Fruit fly (Drosophila melanogaster) whole organism, embryonic: ENCODE measurements around the gene Sec22.

Experiments used
- B-H1 ChIP-seq: fragments of 200-800 bp; sonication (Bioruptor generic); IDR thresholded peaks from 3 replicates; pipeline ENCODE4 v1.3.6; 2022; ENCODE audit warnings: missing biosample characterization, missing genetic modification characterization
- CG10267 ChIP-seq: fragments of 200-800 bp; sonication (Bioruptor generic); optimal IDR thresholded peaks from 2 replicates; lab custom pipeline; 2018; ENCODE audit warnings: missing biosample characterization, mild to moderate bottlenecking, missing genetic modification characterization, moderate library complexity
- CG10565 ChIP-seq: fragments of 200-800 bp; sonication (Bioruptor generic); optimal IDR thresholded peaks from 3 replicates; lab custom pipeline; 2016; ENCODE audit warnings: missing biosample characterization, mild to moderate bottlenecking, missing genetic modification characterization
- CG11093 ChIP-seq: fragments of 200-800 bp; sonication (Bioruptor generic); IDR thresholded peaks from 3 replicates; pipeline ENCODE4 v1.3.6; 2022; ENCODE audit warnings: missing biosample characterization, missing genetic modification characterization
- CG13424 ChIP-seq: fragments of 200-800 bp; sonication (Bioruptor generic); optimal IDR thresholded peaks from 2 replicates; lab custom pipeline; 2019; ENCODE audit warnings: missing biosample characterization, mild to moderate bottlenecking, missing genetic modification characterization, moderate library complexity
- CG1603 ChIP-seq: fragments of 200-800 bp; sonication (Bioruptor generic); optimal IDR thresholded peaks from 2 replicates; lab custom pipeline; 2019; ENCODE audit warnings: missing biosample characterization, mild to moderate bottlenecking, missing genetic modification characterization, moderate library complexity
- CG17359 ChIP-seq: fragments of 200-800 bp; sonication (Bioruptor generic); optimal IDR thresholded peaks from 3 replicates; lab custom pipeline; 2018; ENCODE audit warnings: missing biosample characterization, mild to moderate bottlenecking, missing genetic modification characterization, moderate library complexity
- CG17829 ChIP-seq: fragments of 200-800 bp; optimal IDR thresholded peaks from 2 replicates; lab custom pipeline; 2019; ENCODE audit warnings: missing biosample characterization, mild to moderate bottlenecking, missing genetic modification characterization, moderate library complexity
- CG2199 ChIP-seq: fragments of 200-800 bp; sonication (Bioruptor generic); IDR thresholded peaks from 3 replicates; pipeline ENCODE4 v1.3.6; 2022; ENCODE audit warnings: missing biosample characterization, missing genetic modification characterization
- CG2678 ChIP-seq: fragments of 200-800 bp; sonication (Bioruptor generic); optimal IDR thresholded peaks from 3 replicates; lab custom pipeline; 2019; ENCODE audit warnings: missing biosample characterization, mild to moderate bottlenecking, missing genetic modification characterization, moderate library complexity
- CG2712 ChIP-seq: fragments of 200-800 bp; optimal IDR thresholded peaks from 3 replicates; lab custom pipeline; 2019; ENCODE audit warnings: missing biosample characterization, mild to moderate bottlenecking, missing genetic modification characterization, moderate library complexity
- CG2889 ChIP-seq: fragments of 200-800 bp; sonication (Bioruptor generic); IDR thresholded peaks from 3 replicates; pipeline ENCODE4 v1.3.6; 2022; ENCODE audit warnings: missing biosample characterization, missing genetic modification characterization
- CG31224 ChIP-seq: fragments of 200-800 bp; sonication (Bioruptor generic); IDR thresholded peaks from 2 replicates; pipeline ENCODE4 v1.3.6; 2022; ENCODE audit warnings: missing biosample characterization, missing genetic modification characterization
- CG33213 ChIP-seq: fragments of 200-800 bp; sonication (Bioruptor generic); optimal IDR thresholded peaks from 3 replicates; lab custom pipeline; 2016; ENCODE audit warnings: missing biosample characterization, missing genetic modification characterization
- CG3995 ChIP-seq: fragments of 200-800 bp; sonication (Bioruptor generic); optimal IDR thresholded peaks from 3 replicates; lab custom pipeline; 2016; ENCODE audit warnings: missing biosample characterization, missing genetic modification characterization
- CG42726 ChIP-seq: fragments of 200-800 bp; sonication (Bioruptor generic); IDR thresholded peaks from 2 replicates; pipeline ENCODE4 v1.3.6; 2022; ENCODE audit warnings: missing biosample characterization, missing genetic modification characterization; ENCODE audit not compliant: partially characterized antibody
- CG4328 ChIP-seq: fragments of 200-800 bp; sonication (Bioruptor generic); optimal IDR thresholded peaks from 3 replicates; lab custom pipeline; 2017; ENCODE audit warnings: missing biosample characterization, missing genetic modification reagents, missing genetic modification characterization
- CG6175 ChIP-seq: fragments of 200-800 bp; sonication (Bioruptor generic); IDR thresholded peaks from 3 replicates; pipeline ENCODE4 v1.3.6; 2022; ENCODE audit warnings: missing biosample characterization, missing genetic modification characterization
- CG7987 ChIP-seq: fragments of 200-800 bp; sonication (Bioruptor generic); optimal IDR thresholded peaks from 2 replicates; lab custom pipeline; 2018; ENCODE audit warnings: missing biosample characterization, mild to moderate bottlenecking, missing genetic modification characterization, moderate library complexity
- CG8388 ChIP-seq: fragments of 200-800 bp; sonication (Bioruptor generic); optimal IDR thresholded peaks from 2 replicates; lab custom pipeline; 2019; ENCODE audit warnings: missing biosample characterization, mild to moderate bottlenecking, missing genetic modification characterization, moderate library complexity
- CG8924 ChIP-seq: fragments of 200-800 bp; optimal IDR thresholded peaks from 3 replicates; lab custom pipeline; 2019; ENCODE audit warnings: missing biosample characterization, mild to moderate bottlenecking, missing genetic modification characterization, moderate library complexity
- CG9876 ChIP-seq: fragments of 200-800 bp; sonication (Bioruptor generic); optimal IDR thresholded peaks from 2 replicates; lab custom pipeline; 2016; ENCODE audit warnings: missing biosample characterization, missing genetic modification characterization
- CTCF ChIP-seq: fragments of 200-800 bp; sonication (Bioruptor generic); optimal IDR thresholded peaks from 2 replicates; lab custom pipeline; 2017; ENCODE audit warnings: missing biosample characterization, mild to moderate bottlenecking, missing genetic modification characterization, moderate library complexity
- Deaf1 ChIP-seq: fragments of 200-800 bp; optimal IDR thresholded peaks from 3 replicates; lab custom pipeline; 2019; ENCODE audit warnings: missing biosample characterization, mild to moderate bottlenecking, missing genetic modification characterization, moderate library complexity
- Dp ChIP-seq: fragments of 200-800 bp; sonication (Bioruptor generic); optimal IDR thresholded peaks from 2 replicates; lab custom pipeline; 2018; ENCODE audit warnings: missing biosample characterization, mild to moderate bottlenecking, missing genetic modification characterization, moderate library complexity
- Dref ChIP-seq: fragments of 200-800 bp; sonication (Bioruptor generic); IDR thresholded peaks from 2 replicates; pipeline ENCODE4 v1.3.6; 2022; ENCODE audit warnings: missing biosample characterization, missing genetic modification characterization
- E2f2 ChIP-seq: fragments of 200-800 bp; sonication (Bioruptor generic); IDR thresholded peaks from 2 replicates; pipeline ENCODE4 v1.3.6; 2022; ENCODE audit warnings: missing biosample characterization, missing genetic modification characterization
- Fer3 ChIP-seq: fragments of 200-800 bp; sonication (Bioruptor generic); optimal IDR thresholded peaks from 2 replicates; lab custom pipeline; 2018; ENCODE audit warnings: missing biosample characterization, mild to moderate bottlenecking, missing genetic modification characterization, moderate library complexity
- Gsc ChIP-seq: fragments of 200-800 bp; sonication (Bioruptor generic); IDR thresholded peaks from 2 replicates; pipeline ENCODE4 v1.3.6; 2022; ENCODE audit warnings: missing biosample characterization, missing genetic modification characterization
- Gug ChIP-seq: fragments of 200-800 bp; sonication (Bioruptor generic); IDR thresholded peaks from 4 replicates; pipeline ENCODE4 v1.3.6; 2022; ENCODE audit warnings: missing biosample characterization, missing genetic modification characterization
- HLHmδ ChIP-seq: fragments of 200-800 bp; sonication (Bioruptor generic); optimal IDR thresholded peaks from 2 replicates; lab custom pipeline; 2018; ENCODE audit warnings: missing biosample characterization, mild to moderate bottlenecking, missing genetic modification characterization, moderate library complexity
- Kr ChIP-seq: fragments of 200-800 bp; sonication (Bioruptor generic); optimal IDR thresholded peaks from 2 replicates; lab custom pipeline; 2017; ENCODE audit warnings: missing biosample characterization, mild to moderate bottlenecking, missing genetic modification characterization
- Meics ChIP-seq: fragments of 200-800 bp; sonication (Bioruptor generic); optimal IDR thresholded peaks from 2 replicates; lab custom pipeline; 2017; ENCODE audit warnings: missing biosample characterization, mild to moderate bottlenecking, missing genetic modification characterization
- Nf-YA ChIP-seq: fragments of 200-800 bp; sonication (Bioruptor generic); IDR thresholded peaks from 2 replicates; pipeline ENCODE4 v1.3.6; 2022; ENCODE audit warnings: missing biosample characterization, missing genetic modification characterization
- Sin3A ChIP-seq: fragments of >200 bp; optimal IDR thresholded peaks from 2 replicates; lab custom pipeline; 2018
- Sry-δ ChIP-seq: fragments of 200-800 bp; sonication (Bioruptor generic); optimal IDR thresholded peaks from 2 replicates; lab custom pipeline; 2016; ENCODE audit warnings: missing biosample characterization, missing genetic modification characterization
- bbx ChIP-seq: fragments of 200-800 bp; sonication (Bioruptor generic); IDR thresholded peaks from 2 replicates; pipeline ENCODE4 v1.3.6; 2022; ENCODE audit warnings: missing biosample characterization, missing genetic modification characterization; ENCODE audit not compliant: partially characterized antibody
- bowl ChIP-seq: fragments of 200-800 bp; sonication (Bioruptor generic); IDR thresholded peaks from 2 replicates; pipeline ENCODE4 v1.3.6; 2022; ENCODE audit warnings: missing biosample characterization, missing genetic modification characterization
- disco-r ChIP-seq: fragments of 200-800 bp; sonication (Bioruptor generic); optimal IDR thresholded peaks from 2 replicates; lab custom pipeline; 2016; ENCODE audit warnings: missing biosample characterization, missing genetic modification characterization
- gfzf ChIP-seq: fragments of 200-800 bp; sonication (Bioruptor generic); optimal IDR thresholded peaks from 2 replicates; lab custom pipeline; 2016; ENCODE audit warnings: missing biosample characterization, mild to moderate bottlenecking, missing genetic modification characterization, moderate library complexity
- grau ChIP-seq: fragments of 200-800 bp; optimal IDR thresholded peaks from 3 replicates; lab custom pipeline; 2019; ENCODE audit warnings: missing biosample characterization, mild to moderate bottlenecking, missing genetic modification characterization, moderate library complexity
- hbn ChIP-seq: fragments of 200-800 bp; sonication (Bioruptor generic); IDR thresholded peaks from 2 replicates; pipeline ENCODE4 v1.3.6; 2022; ENCODE audit warnings: missing biosample characterization, missing genetic modification characterization; ENCODE audit not compliant: partially characterized antibody
- inv ChIP-seq: fragments of 200-800 bp; sonication (Bioruptor generic); IDR thresholded peaks from 2 replicates; pipeline ENCODE4 v1.3.6; 2022; ENCODE audit warnings: missing biosample characterization, missing genetic modification characterization; ENCODE audit not compliant: partially characterized antibody
- kah ChIP-seq: fragments of 200-800 bp; sonication (Bioruptor generic); optimal IDR thresholded peaks from 2 replicates; lab custom pipeline; 2018; ENCODE audit warnings: missing biosample characterization, mild to moderate bottlenecking, missing genetic modification characterization
- pzg ChIP-seq: fragments of 200-800 bp; sonication (Bioruptor generic); optimal IDR thresholded peaks from 3 replicates; lab custom pipeline; 2018; ENCODE audit warnings: missing biosample characterization, mild to moderate bottlenecking, missing genetic modification characterization, moderate library complexity
- ranshi ChIP-seq: fragments of 200-800 bp; sonication (Bioruptor generic); IDR thresholded peaks from 2 replicates; pipeline ENCODE4 v1.3.6; 2022; ENCODE audit warnings: missing biosample characterization, missing genetic modification characterization
- sr ChIP-seq: fragments of 200-800 bp; sonication (Bioruptor generic); IDR thresholded peaks from 3 replicates; pipeline ENCODE4 v1.3.6; 2022; ENCODE audit warnings: missing biosample characterization, missing genetic modification characterization
- stc ChIP-seq: fragments of 200-800 bp; sonication (Bioruptor generic); IDR thresholded peaks from 2 replicates; pipeline ENCODE4 v1.3.6; 2022; ENCODE audit warnings: missing biosample characterization, missing genetic modification characterization
- unpg ChIP-seq: fragments of 200-800 bp; sonication (Bioruptor generic); optimal IDR thresholded peaks from 3 replicates; lab custom pipeline; 2018; ENCODE audit warnings: missing biosample characterization, mild to moderate bottlenecking, missing genetic modification characterization, moderate library complexity
- vvl ChIP-seq: fragments of 200-800 bp; sonication (Bioruptor generic); IDR thresholded peaks from 2 replicates; pipeline ENCODE4 v1.3.6; 2022; ENCODE audit warnings: missing biosample characterization, missing genetic modification characterization
- zf30C ChIP-seq: fragments of 200-800 bp; sonication (Bioruptor generic); optimal IDR thresholded peaks from 3 replicates; lab custom pipeline; 2018; ENCODE audit warnings: missing biosample characterization, mild to moderate bottlenecking, missing genetic modification characterization

Sec22 gene

dm6 chrX:769639-770124, 36.2 kb upstream of the Sec22 start, which contains the start of gene fz3 (continued):
- TF ChIP-seq CG1603 (tag; lab: Kevin White, UChicago), result peak; percentile 66
- peak; percentile 88 for TF ChIP-seq CTCF (GFP tag; lab: Kevin White, UChicago)
- peak; percentile 66; the same call in 2 of the 3 replicates for TF ChIP-seq CG2199
- TF ChIP-seq CG9876 (GFP tag; lab: Kevin White, UChicago), result no peak
- TF ChIP-seq CG17829 (tag; lab: Kevin White, UChicago), result peak; percentile 44
- TF ChIP-seq disco-r, result no peak
- TF ChIP-seq Nf-YA (GFP tag; lab: Robert Waterston, UW), result no peak
- peak; percentile 64 for TF ChIP-seq zf30C
- TF ChIP-seq CG10267 (tag; lab: Kevin White, UChicago), result peak; percentile 36
- TF ChIP-seq Sin3A (lab: Kevin White, UChicago), result peak; percentile 7
- peak; percentile 20; the same call in 1 of the 2 replicates for TF ChIP-seq ranshi (GFP tag; lab: Robert Waterston, UW)
- TF ChIP-seq B-H1 (GFP tag; lab: Robert Waterston, UW), result no peak; the same call in 2 of the 3 replicates
- TF ChIP-seq CG2712, result peak; percentile 52
- peak; percentile 71 for TF ChIP-seq inv
- 0 out of 2 replicates have a peak, but pooled peaks have one; percentile 28 for TF ChIP-seq bowl (GFP tag; lab: Robert Waterston, UW)
- no peak for TF ChIP-seq CG3995 (GFP tag; lab: Kevin White, UChicago)
- peak; percentile 29 for TF ChIP-seq CG17359 (tag; lab: Kevin White, UChicago)
- TF ChIP-seq bbx (GFP tag; lab: Robert Waterston, UW), result peak; percentile 94
- TF ChIP-seq Kr (GFP tag; lab: Kevin White, UChicago), result no peak
- TF ChIP-seq E2f2, result peak; percentile 75
- peak; percentile 74 for TF ChIP-seq HLHmδ (GFP tag; lab: Kevin White, UChicago)
- no peak for TF ChIP-seq CG11093 (GFP tag; lab: Robert Waterston, UW)
- TF ChIP-seq CG42726, result peak; percentile 91
- peak; percentile 22 for TF ChIP-seq CG13424 (tag; lab: Kevin White, UChicago)
- no peak for TF ChIP-seq CG10565 (GFP tag; lab: Kevin White, UChicago)
- TF ChIP-seq Fer3 (tag; lab: Kevin White, UChicago), result peak; percentile 22
- TF ChIP-seq stc, result no peak
- TF ChIP-seq Gsc (GFP tag; lab: Robert Waterston, UW), result no peak
- peak; percentile 84 for TF ChIP-seq Dref (GFP tag; lab: Robert Waterston, UW)
- TF ChIP-seq Meics (GFP tag; lab: Kevin White, UChicago), result no peak
- peak; percentile 70 for TF ChIP-seq Dp
- no peak for TF ChIP-seq CG6175
- TF ChIP-seq gfzf (GFP tag; lab: Kevin White, UChicago), result peak; percentile 8
- peak; percentile 77 for TF ChIP-seq Sry-δ (GFP tag; lab: Kevin White, UChicago)
- TF ChIP-seq unpg, result peak; percentile 41
- TF ChIP-seq vvl (GFP tag; lab: Robert Waterston, UW), result peak; percentile 40
- TF ChIP-seq CG8924 (tag; lab: Kevin White, UChicago), result no peak
- TF ChIP-seq CG8388, result peak; percentile 1
- peak; percentile 36 for TF ChIP-seq CG7987 (GFP tag; lab: Kevin White, UChicago)
- no peak for TF ChIP-seq CG33213 (GFP tag; lab: Kevin White, UChicago)
- peak; percentile 83 for TF ChIP-seq hbn
- TF ChIP-seq CG2889, result no peak
- TF ChIP-seq Gug, result no peak
- peak; percentile 57 for TF ChIP-seq Deaf1 (tag; lab: Kevin White, UChicago)
- TF ChIP-seq kah (GFP tag; lab: Kevin White, UChicago), result peak; percentile 68
- peak; percentile 62 for TF ChIP-seq pzg
- TF ChIP-seq CG2678 (tag; lab: Kevin White, UChicago), result peak; percentile 13
- TF ChIP-seq grau (tag; lab: Kevin White, UChicago), result peak; percentile 22
- 0 out of 3 replicates have a peak, but pooled peaks have one; percentile 23 for TF ChIP-seq sr (GFP tag; lab: Robert Waterston, UW)
- TF ChIP-seq CG31224 (GFP tag; lab: Robert Waterston, UW), result peak; percentile 23; the same call in 1 of the 2 replicates
- peak; percentile 14 for TF ChIP-seq CG4328 (GFP tag; lab: Kevin White, UChicago)
